Fruit fly (Drosophila melanogaster): ENCODE data around the gene CG11122.
A peak's percentile ranks its signal among the peaks of the same experiment; 100 is the strongest.

Gene CG11122

DNA sequence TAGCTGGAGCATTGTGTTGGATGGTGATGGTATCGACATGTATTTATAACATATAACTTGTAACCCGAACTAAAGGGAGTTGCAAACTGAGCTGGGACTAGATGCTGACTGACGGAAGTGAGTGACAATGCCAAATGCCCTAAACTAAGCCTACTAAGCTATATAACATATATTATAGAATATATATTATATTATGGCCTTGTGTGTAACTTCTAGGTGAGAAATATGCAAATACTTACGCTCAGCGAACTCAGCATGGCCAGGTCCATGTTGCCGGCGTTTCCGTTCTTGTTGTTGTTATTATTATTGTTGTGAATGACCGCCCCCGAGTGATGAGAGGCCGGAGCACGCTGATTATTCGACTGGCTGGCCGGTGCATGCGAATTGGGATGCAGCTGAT, 7.8 kb upstream of the CG11122 start, which contains the start of gene CG44385:
CG44385 (minus strand) TSS at position 101 of the 400 bp plus-strand sequence.
- no peak for TF ChIP-seq sage (GFP tag; optimal IDR thresholded peaks at IDR 0.05)
- no peak for TF ChIP-seq usp (GFP tag; optimal IDR thresholded peaks at IDR 0.05)
- no peak for TF ChIP-seq lola (GFP tag; optimal IDR thresholded peaks at IDR 0.05)
- TF ChIP-seq foxo (GFP tag; optimal IDR thresholded peaks at IDR 0.05) = no peak
- TF ChIP-seq tai (GFP tag; optimal IDR thresholded peaks at IDR 0.05) = no peak
- no peak for TF ChIP-seq CrebA (GFP tag; optimal IDR thresholded peaks at IDR 0.05; ENCODE audit: borderline replicate concordance)
- TF ChIP-seq CG32264 (GFP tag; optimal IDR thresholded peaks at IDR 0.05) = no peak
- TF ChIP-seq psq (GFP tag; optimal IDR thresholded peaks at IDR 0.05) = no peak
- TF ChIP-seq h (GFP tag; optimal IDR thresholded peaks at IDR 0.05) = no peak
- TF ChIP-seq N (GFP tag; optimal IDR thresholded peaks at IDR 0.05) = no peak
- no peak for TF ChIP-seq pan (optimal IDR thresholded peaks at IDR 0.05)

DNA sequence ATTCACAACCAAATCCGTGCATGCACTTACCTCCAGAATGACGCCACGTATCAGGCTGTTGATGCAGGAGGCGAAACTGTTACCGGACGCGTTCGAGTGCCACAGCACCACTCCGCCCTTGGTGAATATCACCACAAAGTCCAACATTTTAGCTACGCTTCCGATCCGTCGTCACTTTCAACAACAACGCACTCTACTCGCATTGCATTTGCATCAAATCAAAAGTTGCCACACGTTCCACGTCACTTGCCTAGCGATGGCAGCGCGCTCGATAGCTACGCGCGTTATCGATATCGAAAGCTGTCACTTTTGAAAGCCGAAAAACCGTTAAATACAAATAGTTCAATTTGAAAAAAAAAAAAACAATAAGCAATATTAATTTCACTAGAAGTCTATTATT, 4.3 kb upstream of the CG11122 start, which contains the start of gene SrpRalpha:
SrpRalpha (minus strand) TSS at position 260 of the 400 bp plus-strand sequence.
- TF ChIP-seq brk (GFP tag; optimal IDR thresholded peaks at IDR 0.05) = no peak
- peak; percentile 0 for TF ChIP-seq h (GFP tag; optimal IDR thresholded peaks at IDR 0.05)
- peak; percentile 37 for TF ChIP-seq rgr (GFP tag; optimal IDR thresholded peaks at IDR 0.05)

DNA sequence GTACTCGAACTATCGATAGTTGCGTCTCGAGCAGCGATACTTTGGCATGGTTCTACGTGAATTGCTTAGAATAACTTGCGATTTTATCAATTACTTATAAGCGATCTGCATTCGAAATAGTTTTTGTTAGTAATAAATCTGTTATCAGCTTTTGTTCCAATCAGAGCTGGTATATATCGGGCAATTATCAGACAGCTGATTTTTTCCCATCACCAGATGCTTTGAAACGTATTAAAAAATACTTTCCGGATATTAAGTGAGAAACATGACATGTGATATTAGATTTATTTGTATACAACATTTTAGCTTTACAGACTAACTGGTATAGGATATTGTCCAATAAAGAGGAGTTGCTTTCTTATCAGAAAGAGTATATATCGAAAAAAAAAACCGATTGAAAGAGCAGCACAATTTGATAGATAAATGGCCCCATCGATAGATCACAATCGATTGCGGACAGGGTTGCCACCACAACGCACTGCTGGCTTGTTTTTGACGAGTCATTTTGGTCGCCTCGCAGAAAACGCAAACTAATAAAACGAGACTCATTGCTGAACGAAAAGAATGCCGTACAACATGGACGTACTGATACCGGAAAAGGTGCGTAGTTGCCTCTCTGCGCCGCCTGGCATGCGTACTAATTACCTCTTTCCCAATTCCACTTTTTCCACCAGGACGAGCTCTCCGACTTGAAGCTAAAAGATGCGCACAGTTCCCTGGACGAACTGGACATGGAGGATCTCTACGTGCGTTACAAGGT, 403 bp upstream of the CG11122 start, which contains the start of gene Rpt3:
Rpt3 (plus strand) TSS at position 353 of the 760 bp plus-strand sequence.
- TF ChIP-seq CG32264 (GFP tag; optimal IDR thresholded peaks at IDR 0.05) = no peak
- no peak for TF ChIP-seq h (GFP tag; optimal IDR thresholded peaks at IDR 0.05)
- TF ChIP-seq dl (GFP tag; optimal IDR thresholded peaks at IDR 0.05; ENCODE audit: insufficient read depth in 1 of 2, partially characterized antibody in 2 of 2) = no peak
- no peak for TF ChIP-seq Rel (GFP tag; optimal IDR thresholded peaks at IDR 0.05)
- no peak for TF ChIP-seq Rel (tag; optimal IDR thresholded peaks at IDR 0.05)
- TF ChIP-seq fru (GFP tag; optimal IDR thresholded peaks at IDR 0.05) = no peak
- TF ChIP-seq Dif (GFP tag; optimal IDR thresholded peaks at IDR 0.05; ENCODE audit: partially characterized antibody) = no peak
- no peak for TF ChIP-seq ey (GFP tag; optimal IDR thresholded peaks at IDR 0.05)
- peak in 1 of 2 experiments; percentile 24 for TF ChIP-seq foxo (GFP tag; optimal IDR thresholded peaks at IDR 0.05)

DNA sequence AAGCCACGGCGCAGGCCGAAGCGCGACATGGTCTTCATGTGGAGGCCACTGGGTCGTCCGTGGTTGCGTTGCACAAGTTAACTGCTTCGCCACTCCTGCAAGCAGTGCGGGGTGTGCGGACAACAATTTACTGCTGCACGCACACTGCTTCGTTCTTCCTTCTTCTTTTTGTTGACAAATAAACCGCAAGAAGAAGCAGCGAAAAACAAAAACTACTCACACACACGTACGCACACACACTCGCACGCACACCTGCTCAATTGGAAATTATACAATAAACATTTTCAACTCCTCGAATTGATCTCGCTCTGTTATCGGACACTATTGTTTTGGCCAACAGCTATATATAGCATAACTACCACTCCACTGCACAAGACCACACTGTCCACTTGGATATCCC, 965 bp downstream of the CG11122 start:
- TF ChIP-seq dsf (GFP tag; optimal IDR thresholded peaks at IDR 0.05; ENCODE audit: borderline replicate concordance) (no peak), br (GFP tag; optimal IDR thresholded peaks at IDR 0.05) (no peak), Hr78 (GFP tag; optimal IDR thresholded peaks at IDR 0.05) (no peak), lola (GFP tag; optimal IDR thresholded peaks at IDR 0.05) (no peak), fru (GFP tag; optimal IDR thresholded peaks at IDR 0.05) (no peak), Vsx2 (GFP tag; optimal IDR thresholded peaks at IDR 0.05; ENCODE audit: partially characterized antibody) (no peak), CG32264 (GFP tag; optimal IDR thresholded peaks at IDR 0.05) (no peak), CrebA (GFP tag; optimal IDR thresholded peaks at IDR 0.05; ENCODE audit: borderline replicate concordance) (no peak), sv (GFP tag; optimal IDR thresholded peaks at IDR 0.05) (no peak), Hr83 (GFP tag; optimal IDR thresholded peaks at IDR 0.05; ENCODE audit: poor library complexity, severe bottlenecking) (no peak), h (GFP tag; optimal IDR thresholded peaks at IDR 0.05) (no peak), Myc (optimal IDR thresholded peaks at IDR 0.05) (no peak), woc (GFP tag; optimal IDR thresholded peaks at IDR 0.05) (no peak), CG9705 (GFP tag; optimal IDR thresholded peaks at IDR 0.05) (no peak)

DNA sequence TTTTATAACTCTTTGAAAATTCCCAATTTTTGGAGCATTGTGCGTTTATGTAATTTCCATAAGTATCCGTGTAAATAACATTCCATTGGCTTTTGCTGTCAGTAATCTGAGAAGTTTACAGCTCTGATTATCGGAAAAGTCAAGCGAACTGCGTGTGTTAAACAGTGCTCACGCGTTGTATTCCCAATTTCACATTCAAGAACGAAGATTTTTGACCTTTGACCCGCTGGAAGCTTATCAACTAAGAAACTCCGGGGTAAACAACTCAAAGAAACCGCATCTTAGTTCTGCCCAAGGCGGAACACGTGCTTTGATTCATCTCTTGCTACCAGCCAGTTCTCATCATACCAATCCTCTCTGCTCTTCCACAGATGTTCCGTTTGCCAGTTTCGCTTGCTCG, 14.9 kb downstream of the CG11122 start:
- TF ChIP-seq h (GFP tag; optimal IDR thresholded peaks at IDR 0.05) = no peak
- no peak for TF ChIP-seq Myc (optimal IDR thresholded peaks at IDR 0.05)
- no peak for TF ChIP-seq br (GFP tag; optimal IDR thresholded peaks at IDR 0.05)
- no peak for TF ChIP-seq Hr83 (GFP tag; optimal IDR thresholded peaks at IDR 0.05; ENCODE audit: poor library complexity, severe bottlenecking)
- TF ChIP-seq foxo (GFP tag; optimal IDR thresholded peaks at IDR 0.05) = no peak
- TF ChIP-seq Dif (GFP tag; optimal IDR thresholded peaks at IDR 0.05; ENCODE audit: partially characterized antibody) = no peak
- no peak for TF ChIP-seq woc (GFP tag; optimal IDR thresholded peaks at IDR 0.05)
- TF ChIP-seq Rel (GFP tag; optimal IDR thresholded peaks at IDR 0.05) = no peak
- TF ChIP-seq Rel (tag; optimal IDR thresholded peaks at IDR 0.05) = no peak
- no peak for TF ChIP-seq CG9705 (GFP tag; optimal IDR thresholded peaks at IDR 0.05)
- TF ChIP-seq OdsH (GFP tag; optimal IDR thresholded peaks at IDR 0.05) = no peak
- TF ChIP-seq lola (GFP tag; optimal IDR thresholded peaks at IDR 0.05) = no peak
- TF ChIP-seq GATAd (GFP tag; optimal IDR thresholded peaks at IDR 0.05) = no peak
- TF ChIP-seq CrebA (GFP tag; optimal IDR thresholded peaks at IDR 0.05; ENCODE audit: borderline replicate concordance) = no peak
- TF ChIP-seq ey (GFP tag; optimal IDR thresholded peaks at IDR 0.05) = no peak
- TF ChIP-seq Hr78 (GFP tag; optimal IDR thresholded peaks at IDR 0.05) = no peak
- TF ChIP-seq usp (GFP tag; optimal IDR thresholded peaks at IDR 0.05) = no peak
- TF ChIP-seq psq (GFP tag; optimal IDR thresholded peaks at IDR 0.05) = no peak
